Fruit fly (Drosophila melanogaster): ENCODE data around the gene pie.

pie gene

dm6 chr2L:10418981-10419380 lies 3.6 kb downstream of the pie start, which contains the start of gene RfC3 (continued):
- peak; percentile 92 for TF ChIP-seq Dp (GFP tag; optimal IDR thresholded peaks at IDR 0.05)
- no peak for TF ChIP-seq zf30C (GFP tag; optimal IDR thresholded peaks at IDR 0.05)
- TF ChIP-seq CG11696 (GFP tag; IDR thresholded peaks at IDR 0.05), result no peak
- no peak for TF ChIP-seq Aef1 (GFP tag; IDR thresholded peaks at IDR 0.05)
- TF ChIP-seq Scr (GFP tag; IDR thresholded peaks at IDR 0.05; ENCODE audit: partially characterized antibody), result peak; percentile 81
- TF ChIP-seq CG10267 (tag; optimal IDR thresholded peaks at IDR 0.05), result peak; percentile 21
- TF ChIP-seq CG10959 (GFP tag; IDR thresholded peaks at IDR 0.05), result no peak
- TF ChIP-seq kah (GFP tag; optimal IDR thresholded peaks at IDR 0.05), result peak; percentile 62
- peak; percentile 95 for TF ChIP-seq bbx (GFP tag; IDR thresholded peaks at IDR 0.05; ENCODE audit: partially characterized antibody)
- no peak for TF ChIP-seq eve (GFP tag; optimal IDR thresholded peaks at IDR 0.05)
- TF ChIP-seq gsb (GFP tag; IDR thresholded peaks at IDR 0.05), result no peak
- TF ChIP-seq CG12659 (GFP tag; optimal IDR thresholded peaks at IDR 0.05), result peak; percentile 7
- TF ChIP-seq sc (optimal IDR thresholded peaks at IDR 0.05), result no peak
- TF ChIP-seq sc (GFP tag; optimal IDR thresholded peaks at IDR 0.05), result no peak
- TF ChIP-seq Lim3 (GFP tag; IDR thresholded peaks at IDR 0.05), result no peak
- TF ChIP-seq Opbp (GFP tag; IDR thresholded peaks at IDR 0.05; ENCODE audit: partially characterized antibody), result peak; percentile 73; the same call in 2 of the 3 replicates
- no peak for TF ChIP-seq eyg (GFP tag; optimal IDR thresholded peaks at IDR 0.05)
- TF ChIP-seq gcm (GFP tag; optimal IDR thresholded peaks at IDR 0.05), result no peak
- TF ChIP-seq CG10366 (GFP tag; IDR thresholded peaks at IDR 0.05), result no peak
- TF ChIP-seq knrl (GFP tag; IDR thresholded peaks at IDR 0.05; ENCODE audit: partially characterized antibody), result peak; percentile 59; the same call in 2 of the 3 replicates
- TF ChIP-seq aop (GFP tag; IDR thresholded peaks at IDR 0.05), result no peak
- peak; percentile 90 for TF ChIP-seq E2f2 (GFP tag; IDR thresholded peaks at IDR 0.05)
- no peak for TF ChIP-seq lab (GFP tag; optimal IDR thresholded peaks at IDR 0.05)
- TF ChIP-seq row (GFP tag; IDR thresholded peaks at IDR 0.05), result no peak
- TF ChIP-seq unpg (GFP tag; optimal IDR thresholded peaks at IDR 0.05), result no peak
- TF ChIP-seq CG15696 (tag; optimal IDR thresholded peaks at IDR 0.05), result no peak
- TF ChIP-seq CG15479 (GFP tag; optimal IDR thresholded peaks at IDR 0.05), result no peak
- no peak for TF ChIP-seq HHEX (GFP tag; optimal IDR thresholded peaks at IDR 0.05)
- TF ChIP-seq trem (tag; optimal IDR thresholded peaks at IDR 0.05), result peak; percentile 55
- no peak for TF ChIP-seq mam (GFP tag; optimal IDR thresholded peaks at IDR 0.05)
- peak; percentile 75 for TF ChIP-seq unc-4 (GFP tag; IDR thresholded peaks at IDR 0.05; ENCODE audit: partially characterized antibody)
- TF ChIP-seq pfk (GFP tag; optimal IDR thresholded peaks at IDR 0.05), result peak; percentile 48
- no peak for TF ChIP-seq CG10543 (GFP tag; optimal IDR thresholded peaks at IDR 0.05)
- no peak for TF ChIP-seq cad (GFP tag; optimal IDR thresholded peaks at IDR 0.05)
- no peak for TF ChIP-seq CG4404 (GFP tag; IDR thresholded peaks at IDR 0.05)
- TF ChIP-seq ssp (GFP tag; IDR thresholded peaks at IDR 0.05), result no peak
- no peak for TF ChIP-seq fu2 (GFP tag; optimal IDR thresholded peaks at IDR 0.05)
- peak; percentile 61 for TF ChIP-seq BEAF-32 (GFP tag; optimal IDR thresholded peaks at IDR 0.05)
- peak; percentile 95 for TF ChIP-seq Dref (GFP tag; IDR thresholded peaks at IDR 0.05)
- no peak for TF ChIP-seq gem (tag; optimal IDR thresholded peaks at IDR 0.05)
- no peak for TF ChIP-seq CG15514 (GFP tag; optimal IDR thresholded peaks at IDR 0.05)
- TF ChIP-seq Sry-δ (GFP tag; optimal IDR thresholded peaks at IDR 0.05), result peak; percentile 31
- no peak for TF ChIP-seq CG10147 (GFP tag; optimal IDR thresholded peaks at IDR 0.05)
- no peak for TF ChIP-seq sisA (GFP tag; IDR thresholded peaks at IDR 0.05)
- no peak for TF ChIP-seq CG6765 (GFP tag; optimal IDR thresholded peaks at IDR 0.05)
- TF ChIP-seq wdn (GFP tag; IDR thresholded peaks at IDR 0.05), result no peak
- TF ChIP-seq CG13287 (GFP tag; IDR thresholded peaks at IDR 0.05; ENCODE audit: partially characterized antibody), result peak; percentile 92
- peak; percentile 83 for TF ChIP-seq Bgb (GFP tag; IDR thresholded peaks at IDR 0.05; ENCODE audit: partially characterized antibody)
- no peak for TF ChIP-seq ken (GFP tag; IDR thresholded peaks at IDR 0.05)
- TF ChIP-seq scrt (GFP tag; optimal IDR thresholded peaks at IDR 0.05), result peak; percentile 90
- no peak for TF ChIP-seq CG9797 (GFP tag; optimal IDR thresholded peaks at IDR 0.05)
